Worm (Caenorhabditis elegans) whole organism, L2 larva: Measurements from ENCODE around the gene ntl-2.
A peak's percentile ranks its signal among the peaks of the same experiment; 100 is the strongest.

Experiments used
- ceh-16 ChIP-seq: fragments of 150-350 bp; optimal IDR thresholded peaks from 2 replicates; lab custom pipeline; 2014; ENCODE audit warnings: missing biosample characterization, missing genetic modification characterization
- mdl-1 ChIP-seq, 2 experiments: fragments of 150-350 bp in 1 of 2; sonication (generic microtip) in 1 of 2; optimal IDR thresholded peaks; 2 replicates each; lab custom pipeline; 2017; ENCODE audit warnings: missing biosample characterization in 2 of 2, missing genetic modification characterization in 2 of 2
- zag-1 ChIP-seq: fragments of 150-350 bp; optimal IDR thresholded peaks from 2 replicates; lab custom pipeline; 2014; ENCODE audit warnings: missing biosample characterization, missing genetic modification characterization

DNA sequence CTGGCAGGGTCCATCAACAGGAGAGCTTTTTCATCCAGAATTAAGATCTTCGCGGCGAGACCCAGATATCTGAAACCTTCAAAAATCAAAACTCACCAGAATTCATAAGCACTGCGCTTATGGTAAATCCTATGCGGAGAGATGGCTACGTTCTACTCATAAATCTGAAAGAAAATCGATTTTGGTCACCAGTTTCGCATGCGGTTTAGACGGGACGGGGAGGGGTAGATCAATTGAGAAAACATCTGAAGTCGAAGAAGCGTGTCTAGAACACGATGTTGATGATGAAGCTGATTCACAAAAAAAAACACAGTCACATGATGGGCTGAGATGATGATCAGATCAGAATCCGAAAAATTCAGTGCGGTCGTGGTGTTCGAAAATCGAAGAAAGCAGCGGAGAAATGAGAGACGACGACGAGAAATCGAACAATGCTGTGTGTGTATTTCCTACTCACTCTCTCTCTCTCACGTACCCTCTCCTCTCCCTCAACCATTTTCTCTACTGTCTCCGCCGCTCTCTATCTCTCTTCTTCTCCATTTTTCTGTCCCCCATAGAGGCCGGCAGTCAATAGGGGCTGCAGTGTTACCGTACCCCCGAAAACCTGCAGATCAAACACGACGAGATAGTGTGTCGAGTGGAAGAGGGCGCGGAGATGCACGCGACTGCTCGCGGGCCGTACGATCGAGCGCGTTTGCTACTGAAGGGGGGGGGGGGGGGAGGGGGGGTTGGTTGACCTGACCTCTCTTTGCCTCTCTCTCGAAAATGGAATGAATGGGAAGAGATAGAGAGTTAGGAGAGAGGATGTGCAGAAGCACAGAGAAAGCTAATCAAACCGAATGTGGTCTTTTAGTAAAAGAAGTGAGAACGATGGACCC, at the start of gene ntl-2:
- TF ChIP-seq mdl-1 (tag; optimal IDR thresholded peaks at IDR 0.05; lab: Kevin White, UChicago) (peak; percentile 52 to 96), zag-1 (tag; lab: Kevin White, UChicago) (peak; percentile 94), ceh-16 (tag; lab: Kevin White, UChicago) (peak; percentile 72)
